Worm (Caenorhabditis elegans): Measurements from ENCODE around the gene dab-1.

DNA sequence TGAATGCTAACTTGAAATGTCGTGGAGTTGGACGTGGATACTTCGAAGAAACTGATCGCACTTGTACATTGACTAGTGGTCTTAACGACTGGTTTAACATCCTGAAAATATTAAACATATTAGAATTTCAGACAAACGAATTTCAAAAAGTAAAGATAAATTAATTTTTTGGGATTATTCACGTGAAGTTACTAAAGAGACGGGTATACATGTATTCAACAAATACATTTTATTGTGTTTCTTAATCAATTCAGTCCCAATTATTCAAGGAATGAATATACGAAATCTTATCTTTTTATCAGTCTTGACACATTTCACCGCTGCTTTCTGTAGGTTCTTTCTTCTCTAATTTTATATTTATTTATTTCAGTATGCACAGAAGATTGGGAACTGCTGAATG lies 56.2 kb downstream of the dab-1 start, which contains the start of the genes mrpl-10 and clec-142:
- TF ChIP-seq php-3 (GFP tag; IDR thresholded peaks at IDR 0.05) (no peak), rbr-2 (tag; optimal IDR thresholded peaks at IDR 0.05) (no peak), nhr-25 (tag; optimal IDR thresholded peaks at IDR 0.05; ENCODE audit: borderline replicate concordance, insufficient read depth) (no peak), nhr-237 (tag; optimal IDR thresholded peaks at IDR 0.05) (no peak), ZK546.5 (tag; optimal IDR thresholded peaks at IDR 0.05) (no peak), lsy-2 (tag; optimal IDR thresholded peaks at IDR 0.05) (no peak), hlh-11 (tag; optimal IDR thresholded peaks at IDR 0.05) (no peak), ztf-11 (tag; optimal IDR thresholded peaks at IDR 0.05) (no peak)

All from whole organism, L4 larva.